Fruit fly (Drosophila melanogaster) whole organism, embryonic: ENCODE data around the gene CG31805.

ENCODE experiments used
- Asciz ChIP-seq: fragments of 200-800 bp; sonication (Bioruptor generic); optimal IDR thresholded peaks from 2 replicates; lab custom pipeline; 2017; ENCODE audit warnings: missing biosample characterization, mild to moderate bottlenecking, missing genetic modification characterization, missing genetic modification reagents
- Atf3 ChIP-seq: fragments of 200-800 bp; sonication (Bioruptor generic); optimal IDR thresholded peaks from 3 replicates; lab custom pipeline; 2016; ENCODE audit warnings: missing biosample characterization, missing genetic modification characterization
- Atf6 ChIP-seq: fragments of 200-800 bp; sonication (Bioruptor generic); IDR thresholded peaks from 2 replicates; pipeline ENCODE4 v1.3.6; 2022; ENCODE audit warnings: missing biosample characterization, missing genetic modification characterization
- CG10654 ChIP-seq: fragments of 200-800 bp; sonication (Bioruptor generic); optimal IDR thresholded peaks from 2 replicates; lab custom pipeline; 2016; ENCODE audit warnings: missing biosample characterization, missing genetic modification characterization
- CG11696 ChIP-seq: fragments of 200-800 bp; sonication (Bioruptor generic); IDR thresholded peaks from 2 replicates; pipeline ENCODE4 v1.3.6; 2022; ENCODE audit warnings: missing biosample characterization, missing genetic modification characterization
- CG12391 ChIP-seq: fragments of 200-800 bp; sonication (Bioruptor generic); optimal IDR thresholded peaks from 3 replicates; lab custom pipeline; 2018; ENCODE audit warnings: missing biosample characterization, mild to moderate bottlenecking, missing genetic modification characterization, moderate library complexity
- CG12659 ChIP-seq: fragments of 200-800 bp; sonication (Bioruptor generic); optimal IDR thresholded peaks from 3 replicates; lab custom pipeline; 2017; ENCODE audit warnings: mild to moderate bottlenecking, missing biosample characterization, missing genetic modification reagents, missing genetic modification characterization
- CG12769 ChIP-seq: fragments of 200-800 bp; sonication (Bioruptor generic); optimal IDR thresholded peaks from 2 replicates; lab custom pipeline; 2019; ENCODE audit warnings: missing biosample characterization, mild to moderate bottlenecking, missing genetic modification characterization, moderate library complexity
- CG14014 ChIP-seq: fragments of 200-800 bp; sonication (Bioruptor generic); IDR thresholded peaks from 2 replicates; pipeline ENCODE4 v1.3.6; 2022; ENCODE audit warnings: missing biosample characterization, missing genetic modification characterization
- CG15269 ChIP-seq: fragments of 200-800 bp; sonication (Bioruptor generic); optimal IDR thresholded peaks from 2 replicates; lab custom pipeline; 2018; ENCODE audit warnings: missing biosample characterization, mild to moderate bottlenecking, missing genetic modification characterization, moderate library complexity
- CG2120 ChIP-seq: fragments of 200-800 bp; sonication (Bioruptor generic); optimal IDR thresholded peaks from 3 replicates; lab custom pipeline; 2016; ENCODE audit warnings: missing biosample characterization, missing genetic modification characterization
- CG34376 ChIP-seq: fragments of 200-800 bp; sonication (Bioruptor generic); optimal IDR thresholded peaks from 2 replicates; lab custom pipeline; 2018; ENCODE audit warnings: missing biosample characterization, mild to moderate bottlenecking, missing genetic modification characterization
- CG5245 ChIP-seq: fragments of 200-800 bp; sonication (Bioruptor generic); optimal IDR thresholded peaks from 3 replicates; lab custom pipeline; 2016; ENCODE audit warnings: missing biosample characterization, missing genetic modification characterization
- CHES-1-like ChIP-seq: fragments of 200-800 bp; sonication (Bioruptor generic); optimal IDR thresholded peaks from 2 replicates; lab custom pipeline; 2016; ENCODE audit warnings: missing biosample characterization, missing genetic modification characterization
- Dip3 ChIP-seq: fragments of 200-800 bp; sonication (Bioruptor generic); optimal IDR thresholded peaks from 3 replicates; lab custom pipeline; 2016; ENCODE audit warnings: missing biosample characterization, missing genetic modification characterization
- Drgx ChIP-seq: fragments of 200-800 bp; sonication (Bioruptor generic); IDR thresholded peaks from 2 replicates; pipeline ENCODE4 v1.3.6; 2022; ENCODE audit warnings: missing biosample characterization, missing genetic modification characterization
- Eip74EF ChIP-seq, 2 experiments: fragments of 200-800 bp in 1 of 2; fragments of >200 bp in 1 of 2; sonication (Bioruptor generic) in 1 of 2; optimal IDR thresholded peaks; 2 replicates each; lab custom pipeline; 2017 to 2019; ENCODE audit warnings: missing biosample characterization in 2 of 2, missing genetic modification characterization in 2 of 2, mild to moderate bottlenecking in 1 of 2, moderate library complexity in 1 of 2
- Elba2 ChIP-seq: fragments of 200-800 bp; sonication (Bioruptor generic); optimal IDR thresholded peaks from 3 replicates; lab custom pipeline; 2016; ENCODE audit warnings: missing biosample characterization, missing genetic modification characterization
- GATAe ChIP-seq: fragments of 200-800 bp; sonication (Bioruptor generic); conservative IDR thresholded peaks from 2 replicates; pipeline ENCODE4 v1.3.6; 2022; ENCODE audit warnings: missing biosample characterization, missing genetic modification characterization
- Gug ChIP-seq: fragments of 200-800 bp; sonication (Bioruptor generic); IDR thresholded peaks from 4 replicates; pipeline ENCODE4 v1.3.6; 2022; ENCODE audit warnings: missing biosample characterization, missing genetic modification characterization
- HHEX ChIP-seq: fragments of 200-800 bp; sonication (Bioruptor generic); optimal IDR thresholded peaks from 3 replicates; lab custom pipeline; 2017; ENCODE audit warnings: missing biosample characterization, mild to moderate bottlenecking, missing genetic modification characterization, missing genetic modification reagents
- Hey ChIP-seq: fragments of 200-800 bp; sonication (Bioruptor generic); optimal IDR thresholded peaks from 3 replicates; lab custom pipeline; 2018; ENCODE audit warnings: missing biosample characterization, mild to moderate bottlenecking, missing genetic modification characterization
- Hmr ChIP-seq: fragments of 200-800 bp; sonication (Bioruptor generic); optimal IDR thresholded peaks from 3 replicates; lab custom pipeline; 2017; ENCODE audit warnings: mild to moderate bottlenecking, missing biosample characterization, missing genetic modification reagents, missing genetic modification characterization
- Hr51 ChIP-seq, 2 experiments: fragments of 200-800 bp; sonication (Bioruptor generic); optimal IDR thresholded peaks; 2 replicates in 1 of 2; 3 replicates in 1 of 2; lab custom pipeline; 2016 to 2018; ENCODE audit warnings: missing biosample characterization in 2 of 2, missing genetic modification characterization in 2 of 2, mild to moderate bottlenecking in 1 of 2, moderate library complexity in 1 of 2
- Max ChIP-seq: fragments of 200-800 bp; sonication (Bioruptor generic); optimal IDR thresholded peaks from 2 replicates; lab custom pipeline; 2016; ENCODE audit warnings: missing biosample characterization, mild to moderate bottlenecking, missing genetic modification characterization
- Med ChIP-seq: fragments of 200-800 bp; sonication (Bioruptor generic); peaks from one replicate; lab custom pipeline; 2016; ENCODE audit warnings: missing biosample characterization, missing genetic modification characterization, mild to moderate bottlenecking, inconsistent platforms, moderate library complexity
- NFAT ChIP-seq: fragments of 200-800 bp; sonication (Bioruptor generic); IDR thresholded peaks from 2 replicates; pipeline ENCODE4 v1.3.6; 2022; ENCODE audit warnings: missing biosample characterization, missing genetic modification characterization
- Nf-YA ChIP-seq: fragments of 200-800 bp; sonication (Bioruptor generic); IDR thresholded peaks from 2 replicates; pipeline ENCODE4 v1.3.6; 2022; ENCODE audit warnings: missing biosample characterization, missing genetic modification characterization
- Pdp1 ChIP-seq, 2 experiments: fragments of 200-800 bp; sonication (Bioruptor generic); optimal IDR thresholded peaks; 3 replicates each; lab custom pipeline; 2016; ENCODE audit warnings: missing biosample characterization in 2 of 2, missing genetic modification characterization in 2 of 2, mild to moderate bottlenecking in 1 of 2, moderate library complexity in 1 of 2
- TFAM ChIP-seq: fragments of 200-800 bp; sonication (Bioruptor generic); optimal IDR thresholded peaks from 2 replicates; lab custom pipeline; 2017; ENCODE audit warnings: missing biosample characterization, missing genetic modification characterization, inconsistent platforms
- ab ChIP-seq: fragments of 200-800 bp; sonication (Bioruptor generic); optimal IDR thresholded peaks from 2 replicates; lab custom pipeline; 2016; ENCODE audit warnings: missing biosample characterization, missing genetic modification characterization
- crol ChIP-seq: fragments of 200-800 bp; sonication (Bioruptor generic); IDR thresholded peaks from 2 replicates; pipeline ENCODE4 v1.3.6; 2022; ENCODE audit warnings: missing biosample characterization, missing genetic modification characterization
- cwo ChIP-seq: fragments of 200-800 bp; sonication (Bioruptor generic); optimal IDR thresholded peaks from 3 replicates; lab custom pipeline; 2017; ENCODE audit warnings: missing biosample characterization, missing genetic modification characterization, mild to moderate bottlenecking, moderate library complexity, missing genetic modification reagents
- eve ChIP-seq, 2 experiments: fragments of >200 bp; optimal IDR thresholded peaks; 2 replicates each; lab custom pipeline; 2017; ENCODE audit warnings: missing biosample characterization in 2 of 2, missing genetic modification characterization in 2 of 2
- ham ChIP-seq: fragments of 200-800 bp; sonication (Bioruptor generic); IDR thresholded peaks from 2 replicates; pipeline ENCODE4 v1.3.6; 2022; ENCODE audit warnings: missing biosample characterization, missing genetic modification characterization
- otp ChIP-seq: fragments of 200-800 bp; sonication (Bioruptor generic); IDR thresholded peaks from 3 replicates; pipeline ENCODE4, ENCODE4 v1.3.6; 2022; ENCODE audit warnings: missing biosample characterization, missing genetic modification characterization
- rib ChIP-seq: fragments of 200-800 bp; sonication (Bioruptor generic); IDR thresholded peaks from 2 replicates; pipeline ENCODE4 v1.3.6; 2022; ENCODE audit warnings: missing biosample characterization, missing genetic modification characterization
- sug ChIP-seq: fragments of 200-800 bp; optimal IDR thresholded peaks from 2 replicates; lab custom pipeline; 2019; ENCODE audit warnings: missing biosample characterization, mild to moderate bottlenecking, missing genetic modification characterization, moderate library complexity
- toy ChIP-seq: fragments of 200-800 bp; sonication (Bioruptor generic); IDR thresholded peaks from 2 replicates; pipeline ENCODE4 v1.3.6; 2022; ENCODE audit warnings: missing biosample characterization, missing genetic modification characterization

The CG31805 gene

dm6 chr2L:16882871-16883849 is 17.1 kb downstream of the CG31805 start (continued):
- TF ChIP-seq CHES-1-like (GFP tag; lab: Kevin White, UChicago) (peak; percentile 14), ham (GFP tag; lab: Robert Waterston, UW) (0 out of 2 replicates have a peak, but pooled peaks have one; percentile 40), Asciz (peak; percentile 6), NFAT (GFP tag; lab: Robert Waterston, UW) (no peak), Eip74EF (GFP tag; optimal IDR thresholded peaks at IDR 0.05; lab: Kevin White, UChicago) (peak in 1 of 2 experiments; percentile 19), ab (GFP tag; lab: Kevin White, UChicago) (no peak), toy (0 out of 2 replicates have a peak, but pooled peaks have one; percentile 20), rib (no peak), otp (GFP tag; lab: Robert Waterston, UW) (0 out of 3 replicates have a peak, but pooled peaks have one; percentile 32), cwo (GFP tag; lab: Kevin White, UChicago) (peak; percentile 9), CG5245 (GFP tag; lab: Kevin White, UChicago) (no peak), CG14014 (GFP tag; lab: Robert Waterston, UW) (no peak), Hr51 (GFP tag; optimal IDR thresholded peaks at IDR 0.05; lab: Kevin White, UChicago) (no peak), sug (tag; lab: Kevin White, UChicago) (peak; percentile 59), Nf-YA (GFP tag; lab: Robert Waterston, UW) (0 out of 2 replicates have a peak, but pooled peaks have one; percentile 13), crol (GFP tag; lab: Robert Waterston, UW) (peak; percentile 85), GATAe (GFP tag; lab: Robert Waterston, UW) (peak; percentile 34; the same call in 1 of the 2 replicates), CG12769 (tag; lab: Kevin White, UChicago) (peak; percentile 20), CG12391 (tag; lab: Kevin White, UChicago) (no peak), eve (GFP tag; optimal IDR thresholded peaks at IDR 0.05; lab: Kevin White, UChicago) (peak in 1 of 2 experiments; percentile 35), Elba2 (GFP tag; lab: Kevin White, UChicago) (no peak), Drgx (GFP tag; lab: Robert Waterston, UW) (peak; percentile 17; the same call in 1 of the 2 replicates), CG2120 (GFP tag; lab: Kevin White, UChicago) (peak; percentile 25), Med (GFP tag; lab: Kevin White, UChicago) (peak; percentile 77), CG12659 (GFP tag; lab: Kevin White, UChicago) (no peak), Hey (tag; lab: Kevin White, UChicago) (peak; percentile 11), Pdp1 (GFP tag; optimal IDR thresholded peaks at IDR 0.05; lab: Kevin White, UChicago) (peak in 1 of 2 experiments; percentile 61), CG34376 (GFP tag; lab: Kevin White, UChicago) (peak; percentile 84), CG10654 (no peak), CG15269 (tag; lab: Kevin White, UChicago) (peak; percentile 2), Hmr (peak; percentile 8)

dm6 chr2L:16882372-16882771 is 17.9 kb downstream of the CG31805 start:
- TF ChIP-seq TFAM (no peak), Atf3 (GFP tag; lab: Kevin White, UChicago) (no peak), Atf6 (no peak), Dip3 (no peak), Gug (GFP tag; lab: Robert Waterston, UW) (no peak), HHEX (no peak), Max (GFP tag; lab: Kevin White, UChicago) (no peak), CG11696 (GFP tag; lab: Robert Waterston, UW) (no peak), rib (no peak)
- TF ChIP-seq, all 482 proteins: peak for 0
